Fruit fly (Drosophila melanogaster) S2 (cell line): ENCODE measurements around the gene Taf6.

ENCODE experiments used
- CG8478 ChIP-seq: fragments of >200 bp; optimal IDR thresholded peaks from 2 replicates; lab custom pipeline; 2018
- CTCF ChIP-seq, 2 experiments: fragments of >200 bp; optimal IDR thresholded peaks; 2 replicates each; lab custom pipeline; 2018

DNA sequence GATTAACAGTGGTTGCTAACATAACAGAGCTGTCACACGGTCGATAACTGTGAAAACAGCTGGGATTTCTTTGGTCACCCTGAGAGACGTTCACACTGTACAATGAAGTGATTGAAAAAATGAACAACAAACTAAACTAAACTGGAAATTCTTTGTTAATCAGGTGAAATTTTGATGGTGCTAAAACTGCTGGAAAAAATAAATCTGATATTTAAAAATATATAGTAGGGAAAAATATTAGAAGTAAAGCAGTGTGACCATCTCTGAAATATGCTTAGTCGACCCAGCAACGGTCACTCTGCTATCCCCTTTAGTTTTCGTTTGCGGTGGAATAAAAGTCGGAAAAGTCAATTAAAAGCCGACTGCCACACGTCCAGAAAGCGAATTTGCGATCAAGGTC, 12.9 kb upstream of the Taf6 start, which contains the start of the genes CG9231 and CG9330:
- no peak for TF ChIP-seq CTCF (optimal IDR thresholded peaks at IDR 0.05; lab: Kevin White, UChicago)
- no peak for TF ChIP-seq CG8478 (lab: Kevin White, UChicago)
